Fruit fly (Drosophila melanogaster): ENCODE results near the gene Alg13.

Gene Alg13

dm6 chr3R:29124128-29124527 lies 14.2 kb downstream of the Alg13 start (continued):
- TF ChIP-seq CG12236 (GFP tag; optimal IDR thresholded peaks at IDR 0.05) (peak; percentile 3), CG10959 (GFP tag; IDR thresholded peaks at IDR 0.05) (peak; percentile 70), Nf-YA (GFP tag; IDR thresholded peaks at IDR 0.05) (peak; percentile 55; the same call in 1 of the 2 replicates), Ets97D (GFP tag; optimal IDR thresholded peaks at IDR 0.05) (no peak), tup (GFP tag; optimal IDR thresholded peaks at IDR 0.05) (no peak), gcm2 (GFP tag; optimal IDR thresholded peaks at IDR 0.05) (no peak), ems (GFP tag; optimal IDR thresholded peaks at IDR 0.05) (peak; percentile 49), schlank (tag; optimal IDR thresholded peaks at IDR 0.05) (peak; percentile 62), CG3995 (GFP tag; optimal IDR thresholded peaks at IDR 0.05) (peak; percentile 25), tin (GFP tag; optimal IDR thresholded peaks at IDR 0.05) (peak; percentile 32), Mes4 (GFP tag; optimal IDR thresholded peaks at IDR 0.05) (peak; percentile 9), gt (GFP tag; IDR thresholded peaks at IDR 0.05) (peak; percentile 41; the same call in 1 of the 2 replicates), so (GFP tag; IDR thresholded peaks at IDR 0.05) (peak; percentile 44; the same call in 1 of the 3 replicates), CG3838 (GFP tag; optimal IDR thresholded peaks at IDR 0.05) (no peak), zf30C (GFP tag; optimal IDR thresholded peaks at IDR 0.05) (no peak), CG11247 (GFP tag; IDR thresholded peaks at IDR 0.05) (peak; percentile 74), CG16813 (GFP tag; IDR thresholded peaks at IDR 0.05; ENCODE audit: partially characterized antibody) (no peak), D19B (GFP tag; optimal IDR thresholded peaks at IDR 0.05) (peak; percentile 22), zfh2 (GFP tag; optimal IDR thresholded peaks at IDR 0.05) (peak; percentile 76), hkb (optimal IDR thresholded peaks at IDR 0.05) (no peak), hkb (GFP tag; IDR thresholded peaks at IDR 0.05) (peak; percentile 67), slp2 (GFP tag; optimal IDR thresholded peaks at IDR 0.05) (peak; percentile 6), Xbp1 (GFP tag; optimal IDR thresholded peaks at IDR 0.05) (peak; percentile 64), pho (GFP tag; optimal IDR thresholded peaks at IDR 0.05) (peak; percentile 49), ash1 (GFP tag; optimal IDR thresholded peaks at IDR 0.05) (no peak), MBD-R2 (GFP tag; IDR thresholded peaks at IDR 0.05) (peak; percentile 58), cad (GFP tag; optimal IDR thresholded peaks at IDR 0.05) (no peak), cg (GFP tag; optimal IDR thresholded peaks at IDR 0.05) (no peak), sd (tag; optimal IDR thresholded peaks at IDR 0.05) (peak; percentile 87), phol (tag; optimal IDR thresholded peaks at IDR 0.05) (peak; percentile 70), CG6813 (GFP tag; optimal IDR thresholded peaks at IDR 0.05) (peak; percentile 38), pum (GFP tag; optimal IDR thresholded peaks at IDR 0.05) (peak; percentile 62), CG10979 (tag; optimal IDR thresholded peaks at IDR 0.05) (peak; percentile 60), emc (GFP tag; optimal IDR thresholded peaks at IDR 0.05) (peak; percentile 31), CG12299 (tag; optimal IDR thresholded peaks at IDR 0.05) (no peak), CG17912 (GFP tag; optimal IDR thresholded peaks at IDR 0.05) (no peak), fu2 (GFP tag; optimal IDR thresholded peaks at IDR 0.05) (no peak), Ada2b (GFP tag; IDR thresholded peaks at IDR 0.05) (peak; percentile 58; the same call in 1 of the 2 replicates), Jarid2 (GFP tag; optimal IDR thresholded peaks at IDR 0.05) (no peak), otp (GFP tag; IDR thresholded peaks at IDR 0.05) (peak; percentile 61; the same call in 1 of the 3 replicates), Meics (GFP tag; optimal IDR thresholded peaks at IDR 0.05) (peak; percentile 38), CG4360 (GFP tag; IDR thresholded peaks at IDR 0.05) (no peak), CG10267 (tag; optimal IDR thresholded peaks at IDR 0.05) (peak; percentile 40), Atf3 (GFP tag; optimal IDR thresholded peaks at IDR 0.05) (no peak), hb (GFP tag; IDR thresholded peaks at IDR 0.05; ENCODE audit: partially characterized antibody) (no peak), CG42726 (GFP tag; IDR thresholded peaks at IDR 0.05; ENCODE audit: partially characterized antibody) (no peak), Optix (GFP tag; IDR thresholded peaks at IDR 0.05) (peak; percentile 76; the same call in 2 of the 3 replicates), Eip74EF (GFP tag; optimal IDR thresholded peaks at IDR 0.05) (no peak), Abd-B (GFP tag; optimal IDR thresholded peaks at IDR 0.05) (peak; percentile 53), repo (GFP tag; optimal IDR thresholded peaks at IDR 0.05) (peak; percentile 24), CG34376 (GFP tag; optimal IDR thresholded peaks at IDR 0.05) (no peak)
